Worm (Caenorhabditis elegans) whole organism, late embryonic: ENCODE measurements around the gene nap-1.

Experiments used
- C08G9.2 ChIP-seq: sonication (generic microtip); optimal IDR thresholded peaks from 2 replicates; lab custom pipeline; 2016; ENCODE audit warnings: mild to moderate bottlenecking, missing genetic modification characterization, moderate library complexity, missing compliant biosample characterization
- C38D4.7 ChIP-seq: fragments of 200-800 bp; sonication (Bioruptor generic); optimal IDR thresholded peaks from 2 replicates; lab custom pipeline; 2018; ENCODE audit warnings: mild to moderate bottlenecking, missing genetic modification characterization, moderate library complexity, missing compliant biosample characterization
- T23F11.4 ChIP-seq: fragments of 200-800 bp; sonication (Bioruptor generic); optimal IDR thresholded peaks from 2 replicates; lab custom pipeline; 2018; ENCODE audit warnings: mild to moderate bottlenecking, missing genetic modification characterization, missing compliant biosample characterization
- Y22D7AL.16 ChIP-seq: sonication (generic microtip); optimal IDR thresholded peaks from 2 replicates; lab custom pipeline; 2016; ENCODE audit warnings: missing genetic modification characterization, missing compliant biosample characterization
- ahr-1 ChIP-seq: sonication (generic microtip); optimal IDR thresholded peaks from 2 replicates; lab custom pipeline; 2016; ENCODE audit warnings: missing genetic modification characterization, missing compliant biosample characterization
- ceh-14 ChIP-seq: sonication (generic microtip); optimal IDR thresholded peaks from 2 replicates; lab custom pipeline; 2016; ENCODE audit warnings: missing genotype, missing genetic modification characterization, missing compliant biosample characterization
- ceh-19 ChIP-seq: fragments of 200-800 bp; sonication (Bioruptor generic); optimal IDR thresholded peaks from 2 replicates; lab custom pipeline; 2018; ENCODE audit warnings: mild to moderate bottlenecking, missing genetic modification characterization, missing compliant biosample characterization
- ceh-34 ChIP-seq: sonication (generic microtip); optimal IDR thresholded peaks from 2 replicates; lab custom pipeline; 2016; ENCODE audit warnings: mild to moderate bottlenecking, missing genetic modification characterization, missing compliant biosample characterization
- ceh-48 ChIP-seq: sonication (generic microtip); optimal IDR thresholded peaks from 2 replicates; lab custom pipeline; 2016; ENCODE audit warnings: missing genetic modification characterization, inconsistent platforms, missing compliant biosample characterization
- ceh-6 ChIP-seq: fragments of 200-800 bp; sonication (Bioruptor generic); optimal IDR thresholded peaks from 2 replicates; lab custom pipeline; 2018; ENCODE audit warnings: mild to moderate bottlenecking, missing genetic modification characterization, missing compliant biosample characterization
- dmd-4 ChIP-seq: sonication (generic microtip); optimal IDR thresholded peaks from 2 replicates; lab custom pipeline; 2016; ENCODE audit warnings: borderline replicate concordance, missing genetic modification characterization, missing compliant biosample characterization
- elt-2 ChIP-seq: sonication (generic microtip); optimal IDR thresholded peaks from 2 replicates; lab custom pipeline; 2016; ENCODE audit warnings: missing genetic modification reagents, missing genetic modification characterization, missing compliant biosample characterization
- eyg-1 ChIP-seq: sonication (generic microtip); optimal IDR thresholded peaks from 2 replicates; lab custom pipeline; 2016; ENCODE audit warnings: missing genotype, missing genetic modification characterization, missing compliant biosample characterization
- fax-1 ChIP-seq: sonication (generic microtip); optimal IDR thresholded peaks from 2 replicates; lab custom pipeline; 2016; ENCODE audit warnings: missing genotype, missing genetic modification characterization, missing compliant biosample characterization
- fkh-10 ChIP-seq: fragments of 150-350 bp; optimal IDR thresholded peaks from 2 replicates; lab custom pipeline; 2014; ENCODE audit warnings: missing biosample characterization, missing genetic modification reagents, missing genetic modification characterization
- gmeb-2 ChIP-seq: sonication (generic microtip); optimal IDR thresholded peaks from 2 replicates; lab custom pipeline; 2016; ENCODE audit warnings: missing genetic modification characterization, inconsistent platforms, missing compliant biosample characterization
- hlh-30 ChIP-seq: sonication (generic microtip); optimal IDR thresholded peaks from 2 replicates; lab custom pipeline; 2017; ENCODE audit warnings: antibody characterized with exemption, missing genetic modification characterization, missing compliant biosample characterization; ENCODE audit not compliant: insufficient read depth
- hlh-8 ChIP-seq: sonication (generic microtip); optimal IDR thresholded peaks from 2 replicates; lab custom pipeline; 2016; ENCODE audit warnings: missing genotype, missing genetic modification characterization, missing compliant biosample characterization
- lin-11 ChIP-seq: fragments of 200-800 bp; sonication (Bioruptor generic); optimal IDR thresholded peaks from 2 replicates; lab custom pipeline; 2018; ENCODE audit warnings: mild to moderate bottlenecking, missing genetic modification characterization, missing compliant biosample characterization
- mec-3 ChIP-seq: sonication (generic microtip); optimal IDR thresholded peaks from 2 replicates; lab custom pipeline; 2016; ENCODE audit warnings: borderline replicate concordance, missing genetic modification characterization, missing compliant biosample characterization
- nhr-11 ChIP-seq: fragments of 150-350 bp; optimal IDR thresholded peaks from 2 replicates; lab custom pipeline; 2014; ENCODE audit warnings: missing biosample characterization, missing genetic modification characterization
- nhr-232 ChIP-seq: sonication (generic microtip); optimal IDR thresholded peaks from 2 replicates; lab custom pipeline; 2016; ENCODE audit warnings: missing genetic modification characterization, missing compliant biosample characterization
- npax-4 ChIP-seq: sonication (generic microtip); optimal IDR thresholded peaks from 2 replicates; lab custom pipeline; 2016; ENCODE audit warnings: missing genetic modification characterization, missing compliant biosample characterization
- odd-2 ChIP-seq: sonication (generic microtip); optimal IDR thresholded peaks from 2 replicates; lab custom pipeline; 2017; ENCODE audit warnings: antibody characterized with exemption, mild to moderate bottlenecking, missing genetic modification characterization, missing compliant biosample characterization
- pat-9 ChIP-seq: fragments of 200-800 bp; sonication (Bioruptor generic); optimal IDR thresholded peaks from 2 replicates; lab custom pipeline; 2018; ENCODE audit warnings: mild to moderate bottlenecking, missing genetic modification characterization, moderate library complexity, missing compliant biosample characterization
- pax-1 ChIP-seq: fragments of 150-350 bp; optimal IDR thresholded peaks from 2 replicates; lab custom pipeline; 2014; ENCODE audit warnings: missing biosample characterization, missing genetic modification characterization
- pqm-1 ChIP-seq: sonication (generic microtip); optimal IDR thresholded peaks from 2 replicates; lab custom pipeline; 2016; ENCODE audit warnings: missing genetic modification characterization, missing compliant biosample characterization
- rnt-1 ChIP-seq: sonication (generic microtip); optimal IDR thresholded peaks from 2 replicates; lab custom pipeline; 2016; ENCODE audit warnings: missing genetic modification characterization, missing compliant biosample characterization
- sdc-2 ChIP-seq: sonication (generic microtip); optimal IDR thresholded peaks from 2 replicates; lab custom pipeline; 2016; ENCODE audit warnings: missing genotype, missing genetic modification characterization, missing compliant biosample characterization
- syd-9 ChIP-seq: sonication (generic microtip); optimal IDR thresholded peaks from 2 replicates; lab custom pipeline; 2016; ENCODE audit warnings: mild to moderate bottlenecking, missing genetic modification characterization, moderate library complexity, missing compliant biosample characterization
- tbx-7 ChIP-seq: sonication (generic microtip); optimal IDR thresholded peaks from 2 replicates; lab custom pipeline; 2016; ENCODE audit warnings: missing genotype, missing genetic modification characterization, missing compliant biosample characterization
- unc-3 ChIP-seq, 2 experiments: fragments of 200-800 bp in 1 of 2; sonication (Bioruptor generic) in 1 of 2; sonication (generic microtip) in 1 of 2; conservative IDR thresholded peaks in 1 of 2; optimal IDR thresholded peaks in 1 of 2; 2 replicates each; pipeline versions ENCODE4 v1.3.6 to Lab custom; 2016 to 2022; ENCODE audit warnings: missing compliant biosample characterization in 2 of 2, missing genetic modification characterization in 2 of 2, missing genetic modification reagents in 1 of 2

nap-1 gene

ce11 chrIV:8382695-8383094 lies 3.6 kb upstream of the nap-1 start, which contains the start of gene D2096.9 (continued):
- no peak for TF ChIP-seq T23F11.4 (GFP tag; lab: Kevin White, UChicago)

- no peak for TF ChIP-seq ahr-1 (tag; lab: Kevin White, UChicago)
- peak; percentile 87 for TF ChIP-seq elt-2 (tag; lab: Kevin White, UChicago)
- TF ChIP-seq syd-9 (tag; lab: Kevin White, UChicago), result no peak
Measured at ce11 chrIV:8380266-8380850, 1.2 kb upstream of the nap-1 start.

ce11 chrIV:8379683-8380082 lies 564 bp upstream of the nap-1 start, which contains the start of gene praf-3:
Gene praf-3, plus strand, starts transcription at chrIV:8379983.
- TF ChIP-seq nhr-11 (tag; lab: Kevin White, UChicago) (no peak), syd-9 (tag; lab: Kevin White, UChicago) (no peak), dmd-4 (tag; lab: Kevin White, UChicago) (no peak), hlh-8 (no peak), C08G9.2 (no peak), hlh-30 (tag; lab: Kevin White, UChicago) (no peak), ceh-48 (no peak), Y22D7AL.16 (no peak), ceh-14 (tag; lab: Kevin White, UChicago) (no peak), fkh-10 (no peak), nhr-232 (tag; lab: Kevin White, UChicago) (no peak), pqm-1 (no peak), eyg-1 (tag; lab: Kevin White, UChicago) (no peak), unc-3 (GFP tag; conservative IDR thresholded peaks at IDR 0.05; lab: Robert Waterston, UW) (no peak), unc-3 (tag; optimal IDR thresholded peaks at IDR 0.05; lab: Kevin White, UChicago) (no peak), ceh-19 (GFP tag; lab: Kevin White, UChicago) (no peak), pax-1 (tag; lab: Kevin White, UChicago) (no peak), lin-11 (tag; lab: Kevin White, UChicago) (no peak), mec-3 (tag; lab: Kevin White, UChicago) (no peak), C38D4.7 (GFP tag; lab: Kevin White, UChicago) (no peak)

- TF ChIP-seq tbx-7 (tag; lab: Kevin White, UChicago) (no peak), sdc-2 (no peak), ceh-6 (GFP tag; lab: Kevin White, UChicago) (no peak), rnt-1 (no peak), fax-1 (no peak), pat-9 (tag; lab: Kevin White, UChicago) (no peak), npax-4 (tag; lab: Kevin White, UChicago) (no peak), C08G9.2 (no peak), unc-3 (GFP tag; conservative IDR thresholded peaks at IDR 0.05; lab: Robert Waterston, UW) (no peak), unc-3 (tag; optimal IDR thresholded peaks at IDR 0.05; lab: Kevin White, UChicago) (no peak)
- TF ChIP-seq, all 69 proteins: peak for 0
Measured at ce11 chrIV:8378280-8378679, 839 bp downstream of the nap-1 start.

- no peak for TF ChIP-seq ceh-34 (tag; lab: Kevin White, UChicago)
- TF ChIP-seq odd-2, result no peak
- TF ChIP-seq hlh-8, result no peak
- TF ChIP-seq gmeb-2 (tag; lab: Kevin White, UChicago), result no peak
- TF ChIP-seq, all 69 proteins: peak for 0
Measured at ce11 chrIV:8377501-8377900, 1.6 kb downstream of the nap-1 start, which contains the start of gene D2096.7. Gene D2096.7, minus strand, starts transcription at chrIV:8377630.
